Worm (Caenorhabditis elegans): ENCODE results near the gene far-8.

far-8 gene

ce11 chrIII:845485-845884, 2.8 kb downstream of the far-8 start, which contains the start of gene K02F3.2:
K02F3.2 (plus strand) TSS chrIII:845841.
- TF ChIP-seq mdl-1 (tag; optimal IDR thresholded peaks at IDR 0.05) = no peak
- TF ChIP-seq nhr-12 (tag; optimal IDR thresholded peaks at IDR 0.05) = no peak
- TF ChIP-seq skn-1 (tag; optimal IDR thresholded peaks at IDR 0.05) = no peak
- no peak for TF ChIP-seq fos-1 (tag; optimal IDR thresholded peaks at IDR 0.05)
- no peak for TF ChIP-seq nhr-11 (tag; optimal IDR thresholded peaks at IDR 0.05)
- no peak for TF ChIP-seq nhr-237 (tag; optimal IDR thresholded peaks at IDR 0.05)
- peak; percentile 45 for TF ChIP-seq ama-1 (optimal IDR thresholded peaks at IDR 0.05)
- no peak for TF ChIP-seq zag-1 (tag; optimal IDR thresholded peaks at IDR 0.05)
- peak; percentile 84 for TF ChIP-seq pqm-1 (tag; optimal IDR thresholded peaks at IDR 0.05)
- no peak for TF ChIP-seq mml-1 (tag; optimal IDR thresholded peaks at IDR 0.05)
- no peak for TF ChIP-seq nhr-28 (tag; optimal IDR thresholded peaks at IDR 0.05)
- TF ChIP-seq jun-1 (tag; optimal IDR thresholded peaks at IDR 0.05) = peak; percentile 76
- TF ChIP-seq unc-62 (GFP tag; optimal IDR thresholded peaks at IDR 0.05) = no peak
- TF ChIP-seq ceh-9 (tag; optimal IDR thresholded peaks at IDR 0.05) = no peak
- TF ChIP-seq nhr-23 (tag; optimal IDR thresholded peaks at IDR 0.05) = peak; percentile 65
- no peak for TF ChIP-seq eor-1 (tag; optimal IDR thresholded peaks at IDR 0.05)
- TF ChIP-seq nhr-77 (tag; optimal IDR thresholded peaks at IDR 0.05) = no peak
- TF ChIP-seq R02D3.7 (tag; optimal IDR thresholded peaks at IDR 0.05) = no peak
- TF ChIP-seq lsy-12 (tag; optimal IDR thresholded peaks at IDR 0.05) = no peak
- no peak for TF ChIP-seq snpc-4 (tag; optimal IDR thresholded peaks at IDR 0.05)
- no peak for TF ChIP-seq ceh-82 (tag; optimal IDR thresholded peaks at IDR 0.05)
- no peak for TF ChIP-seq ZK546.5 (tag; optimal IDR thresholded peaks at IDR 0.05)
- no peak for TF ChIP-seq tbx-2 (tag; optimal IDR thresholded peaks at IDR 0.05)
- TF ChIP-seq nhr-67 (tag; optimal IDR thresholded peaks at IDR 0.05) = no peak
- no peak for TF ChIP-seq egl-5 (tag; optimal IDR thresholded peaks at IDR 0.05)
- TF ChIP-seq aly-2 (tag; optimal IDR thresholded peaks at IDR 0.05) = no peak
- TF ChIP-seq ceh-28 (tag; optimal IDR thresholded peaks at IDR 0.05) = peak; percentile 12
- no peak for TF ChIP-seq sea-2 (GFP tag; optimal IDR thresholded peaks at IDR 0.05)
- no peak for TF ChIP-seq unc-39 (tag; optimal IDR thresholded peaks at IDR 0.05)
- TF ChIP-seq lin-39 (tag; optimal IDR thresholded peaks at IDR 0.05) = no peak
- no peak for TF ChIP-seq elt-3 (tag; optimal IDR thresholded peaks at IDR 0.05)
- TF ChIP-seq pha-4 (tag; optimal IDR thresholded peaks at IDR 0.05) = peak; percentile 86
- TF ChIP-seq ztf-11 (tag; optimal IDR thresholded peaks at IDR 0.05) = no peak
- peak; percentile 12 for TF ChIP-seq hmg-11 (tag; optimal IDR thresholded peaks at IDR 0.05)
- peak; percentile 30 for TF ChIP-seq nfya-1 (tag; optimal IDR thresholded peaks at IDR 0.05; ENCODE audit: insufficient read depth)
- no peak for TF ChIP-seq fkh-2 (tag; optimal IDR thresholded peaks at IDR 0.05)
- TF ChIP-seq elt-1 (tag; optimal IDR thresholded peaks at IDR 0.05) = peak; percentile 53
- no peak for TF ChIP-seq daf-12 (tag; optimal IDR thresholded peaks at IDR 0.05)
- TF ChIP-seq egl-27 (tag; optimal IDR thresholded peaks at IDR 0.05) = no peak
- no peak for TF ChIP-seq nhr-76 (tag; optimal IDR thresholded peaks at IDR 0.05)
- peak; percentile 4 for TF ChIP-seq nhr-25 (tag; optimal IDR thresholded peaks at IDR 0.05)
- TF ChIP-seq elt-2 (tag; optimal IDR thresholded peaks at IDR 0.05) = peak; percentile 71
- no peak for TF ChIP-seq ztf-4 (tag; optimal IDR thresholded peaks at IDR 0.05)
- peak; percentile 80 for TF ChIP-seq nhr-43 (tag; optimal IDR thresholded peaks at IDR 0.05; ENCODE audit: poor library complexity, severe bottlenecking)
- TF ChIP-seq lin-15B (tag; optimal IDR thresholded peaks at IDR 0.05) = peak; percentile 28

DNA sequence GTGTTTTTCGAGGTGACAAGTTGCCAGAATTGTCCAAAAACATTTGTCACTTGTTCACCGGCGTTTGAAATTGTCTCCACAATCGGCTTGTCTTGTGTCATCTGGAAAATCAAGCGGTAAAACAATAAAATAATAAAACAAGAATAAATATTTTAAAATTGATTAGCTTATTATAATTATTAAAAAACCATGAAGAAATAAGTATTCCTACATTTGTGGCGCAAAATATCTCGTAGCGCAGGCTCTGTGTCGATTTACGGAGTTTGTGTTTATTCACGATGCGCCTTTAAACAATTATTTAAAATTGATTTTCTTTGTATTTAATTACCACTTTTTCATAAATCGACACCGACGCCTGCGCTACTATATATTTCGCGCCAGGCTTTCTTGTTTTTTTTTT, 9.6 kb downstream of the far-8 start, which contains the start of gene moma-1:
Gene moma-1, minus strand, starts transcription at position 101 of the 400 bp plus-strand sequence.
- TF ChIP-seq daf-12 (tag; optimal IDR thresholded peaks at IDR 0.05) = no peak
- TF ChIP-seq nhr-67 (tag; optimal IDR thresholded peaks at IDR 0.05) = no peak
- no peak for TF ChIP-seq ceh-16 (tag; optimal IDR thresholded peaks at IDR 0.05)

Measured in whole organism, L3 larva.